Fruit fly (Drosophila melanogaster) whole organism, embryonic: Measurements from ENCODE around the gene Acat2.

Experiments
- Abd-B ChIP-seq: fragments of 200-800 bp; sonication (Bioruptor generic); optimal IDR thresholded peaks from 2 replicates; lab custom pipeline; 2018; ENCODE audit warnings: missing biosample characterization, mild to moderate bottlenecking, missing genetic modification characterization, moderate library complexity
- BEAF-32 ChIP-seq: fragments of 200-800 bp; sonication (Bioruptor generic); optimal IDR thresholded peaks from 3 replicates; lab custom pipeline; 2017; ENCODE audit warnings: missing biosample characterization, missing genetic modification characterization, mild to moderate bottlenecking, moderate library complexity, missing genetic modification reagents
- CG10543 ChIP-seq: fragments of 200-800 bp; sonication (Bioruptor generic); optimal IDR thresholded peaks from 3 replicates; lab custom pipeline; 2017; ENCODE audit warnings: missing biosample characterization, mild to moderate bottlenecking, missing genetic modification characterization, moderate library complexity
- CG12659 ChIP-seq: fragments of 200-800 bp; sonication (Bioruptor generic); optimal IDR thresholded peaks from 3 replicates; lab custom pipeline; 2017; ENCODE audit warnings: mild to moderate bottlenecking, missing biosample characterization, missing genetic modification reagents, missing genetic modification characterization
- CG13123 ChIP-seq: fragments of 200-800 bp; sonication (Bioruptor generic); optimal IDR thresholded peaks from 2 replicates; lab custom pipeline; 2016; ENCODE audit warnings: missing biosample characterization, missing genetic modification characterization
- CG13775 ChIP-seq: fragments of 200-800 bp; sonication (Bioruptor generic); optimal IDR thresholded peaks from 3 replicates; lab custom pipeline; 2017; ENCODE audit warnings: missing biosample characterization, mild to moderate bottlenecking, missing genetic modification characterization
- CG14710 ChIP-seq: fragments of 200-800 bp; sonication (Bioruptor generic); optimal IDR thresholded peaks from 3 replicates; lab custom pipeline; 2019; ENCODE audit warnings: missing biosample characterization, mild to moderate bottlenecking, missing genetic modification characterization, moderate library complexity
- CG14860 ChIP-seq: fragments of 200-800 bp; sonication (Bioruptor generic); IDR thresholded peaks from 3 replicates; pipeline ENCODE4 v1.3.6; 2022; ENCODE audit warnings: missing biosample characterization, missing genetic modification characterization; ENCODE audit not compliant: partially characterized antibody
- CG15073 ChIP-seq: fragments of 200-800 bp; sonication (Bioruptor generic); optimal IDR thresholded peaks from 2 replicates; lab custom pipeline; 2016; ENCODE audit warnings: missing biosample characterization, missing genetic modification characterization
- CG15601 ChIP-seq: fragments of 200-800 bp; sonication (Bioruptor generic); optimal IDR thresholded peaks from 3 replicates; lab custom pipeline; 2019; ENCODE audit warnings: missing biosample characterization, mild to moderate bottlenecking, missing genetic modification characterization, moderate library complexity
- CG16815 ChIP-seq: fragments of 200-800 bp; sonication (Bioruptor generic); optimal IDR thresholded peaks from 3 replicates; lab custom pipeline; 2017; ENCODE audit warnings: missing biosample characterization, mild to moderate bottlenecking, missing genetic modification characterization
- CG17361 ChIP-seq: fragments of 200-800 bp; sonication (Bioruptor generic); IDR thresholded peaks from 3 replicates; pipeline ENCODE4 v1.3.6; 2022; ENCODE audit warnings: missing biosample characterization, missing genetic modification characterization
- CG17385 ChIP-seq: fragments of 200-800 bp; sonication (Bioruptor generic); optimal IDR thresholded peaks from 3 replicates; lab custom pipeline; 2018; ENCODE audit warnings: missing biosample characterization, mild to moderate bottlenecking, missing genetic modification characterization
- CG17829 ChIP-seq: fragments of 200-800 bp; optimal IDR thresholded peaks from 2 replicates; lab custom pipeline; 2019; ENCODE audit warnings: missing biosample characterization, mild to moderate bottlenecking, missing genetic modification characterization, moderate library complexity
- CG2116 ChIP-seq: fragments of 200-800 bp; sonication (Bioruptor generic); optimal IDR thresholded peaks from 3 replicates; lab custom pipeline; 2018; ENCODE audit warnings: missing biosample characterization, mild to moderate bottlenecking, missing genetic modification characterization
- CG32767 ChIP-seq: fragments of 200-800 bp; sonication (Bioruptor generic); IDR thresholded peaks from 2 replicates; pipeline ENCODE4 v1.3.6; 2022; ENCODE audit warnings: missing biosample characterization, missing genetic modification characterization
- CG8089 ChIP-seq: fragments of 200-800 bp; sonication (Bioruptor generic); optimal IDR thresholded peaks from 3 replicates; lab custom pipeline; 2016; ENCODE audit warnings: missing biosample characterization, missing genetic modification characterization
- CG8290 ChIP-seq, 3 experiments: fragments of 200-800 bp; sonication (Bioruptor generic); optimal IDR thresholded peaks; 2 replicates each; lab custom pipeline; 2016 to 2019; ENCODE audit warnings: missing biosample characterization in 3 of 3, missing genetic modification characterization in 3 of 3, mild to moderate bottlenecking in 2 of 3, moderate library complexity in 1 of 3
- CG9609 ChIP-seq: fragments of 200-800 bp; sonication (Bioruptor generic); optimal IDR thresholded peaks from 3 replicates; lab custom pipeline; 2016; ENCODE audit warnings: missing biosample characterization, missing genetic modification characterization
- CG9727 ChIP-seq: fragments of 200-800 bp; sonication (Bioruptor generic); optimal IDR thresholded peaks from 3 replicates; lab custom pipeline; 2017; ENCODE audit warnings: missing biosample characterization, mild to moderate bottlenecking, missing genetic modification characterization
- CG9797 ChIP-seq: fragments of 200-800 bp; sonication (Bioruptor generic); optimal IDR thresholded peaks from 3 replicates; lab custom pipeline; 2018; ENCODE audit warnings: missing biosample characterization, mild to moderate bottlenecking, missing genetic modification characterization
- CoRest ChIP-seq: fragments of 200-800 bp; sonication (Bioruptor generic); optimal IDR thresholded peaks from 3 replicates; lab custom pipeline; 2018; ENCODE audit warnings: missing biosample characterization, mild to moderate bottlenecking, missing genetic modification characterization, moderate library complexity
- Dp ChIP-seq: fragments of 200-800 bp; sonication (Bioruptor generic); optimal IDR thresholded peaks from 2 replicates; lab custom pipeline; 2018; ENCODE audit warnings: missing biosample characterization, mild to moderate bottlenecking, missing genetic modification characterization, moderate library complexity
- HmgZ ChIP-seq: fragments of 200-800 bp; sonication (Bioruptor generic); optimal IDR thresholded peaks from 2 replicates; lab custom pipeline; 2018; ENCODE audit warnings: missing biosample characterization, mild to moderate bottlenecking, missing genetic modification characterization
- Lhr ChIP-seq: fragments of 200-800 bp; sonication (Bioruptor generic); optimal IDR thresholded peaks from 3 replicates; lab custom pipeline; 2017; ENCODE audit warnings: mild to moderate bottlenecking, missing biosample characterization, missing genetic modification reagents, missing genetic modification characterization
- Nf-YC ChIP-seq: fragments of 200-800 bp; optimal IDR thresholded peaks from 3 replicates; lab custom pipeline; 2019; ENCODE audit warnings: missing biosample characterization, mild to moderate bottlenecking, missing genetic modification characterization, moderate library complexity
- Opbp ChIP-seq: fragments of 200-800 bp; sonication (Bioruptor generic); IDR thresholded peaks from 3 replicates; pipeline ENCODE4 v1.3.6; 2022; ENCODE audit warnings: missing biosample characterization, missing genetic modification characterization; ENCODE audit not compliant: partially characterized antibody
- Sin3A ChIP-seq: fragments of >200 bp; optimal IDR thresholded peaks from 2 replicates; lab custom pipeline; 2018
- Six4 ChIP-seq: fragments of 200-800 bp; sonication (Bioruptor generic); optimal IDR thresholded peaks from 2 replicates; lab custom pipeline; 2016; ENCODE audit warnings: missing biosample characterization, missing genetic modification characterization
- Ssrp ChIP-seq: fragments of 200-800 bp; sonication (Bioruptor generic); optimal IDR thresholded peaks from 2 replicates; lab custom pipeline; 2018; ENCODE audit warnings: missing biosample characterization, mild to moderate bottlenecking, missing genetic modification characterization, moderate library complexity
- YL-1 ChIP-seq: fragments of 200-800 bp; sonication (Bioruptor generic); optimal IDR thresholded peaks from 3 replicates; lab custom pipeline; 2017; ENCODE audit warnings: missing biosample characterization, mild to moderate bottlenecking, missing genetic modification characterization
- ac ChIP-seq: fragments of 200-800 bp; sonication (Bioruptor generic); optimal IDR thresholded peaks from 3 replicates; lab custom pipeline; 2017; ENCODE audit warnings: missing biosample characterization, mild to moderate bottlenecking, missing genetic modification characterization
- al ChIP-seq: fragments of 200-800 bp; sonication (Bioruptor generic); IDR thresholded peaks from 2 replicates; pipeline ENCODE4 v1.3.6; 2022; ENCODE audit warnings: missing biosample characterization, missing genetic modification characterization
- croc ChIP-seq: fragments of 200-800 bp; sonication (Bioruptor generic); conservative IDR thresholded peaks from 3 replicates; pipeline ENCODE4 v1.3.6; 2022; ENCODE audit warnings: missing biosample characterization, missing genetic modification characterization
- grau ChIP-seq: fragments of 200-800 bp; optimal IDR thresholded peaks from 3 replicates; lab custom pipeline; 2019; ENCODE audit warnings: missing biosample characterization, mild to moderate bottlenecking, missing genetic modification characterization, moderate library complexity
- gsb-n ChIP-seq: fragments of 200-800 bp; sonication (Bioruptor generic); optimal IDR thresholded peaks from 3 replicates; lab custom pipeline; 2018; ENCODE audit warnings: missing biosample characterization, mild to moderate bottlenecking, missing genetic modification characterization
- knrl ChIP-seq: fragments of 200-800 bp; sonication (Bioruptor generic); IDR thresholded peaks from 3 replicates; pipeline ENCODE4 v1.3.6; 2022; ENCODE audit warnings: missing biosample characterization, missing genetic modification characterization; ENCODE audit not compliant: partially characterized antibody
- lilli ChIP-seq: fragments of 200-800 bp; sonication (Bioruptor generic); optimal IDR thresholded peaks from 3 replicates; lab custom pipeline; 2016; ENCODE audit warnings: missing biosample characterization, missing genetic modification characterization
- lola ChIP-seq, 3 experiments: fragments of >200 bp in 2 of 3; fragments of 200-800 bp in 1 of 3; sonication (Bioruptor generic) in 1 of 3; optimal IDR thresholded peaks; 2 replicates each; lab custom pipeline; 2017 to 2019; ENCODE audit warnings: missing biosample characterization in 3 of 3, missing genetic modification characterization in 3 of 3, mild to moderate bottlenecking in 1 of 3, moderate library complexity in 1 of 3
- lov ChIP-seq, 2 experiments: fragments of 200-800 bp in 1 of 2; fragments of >200 bp in 1 of 2; sonication (Bioruptor generic) in 1 of 2; IDR thresholded peaks in 1 of 2; optimal IDR thresholded peaks in 1 of 2; 2 replicates in 1 of 2; 3 replicates in 1 of 2; pipeline versions ENCODE4 v1.3.6 to Lab custom; 2017 to 2022; ENCODE audit warnings: missing biosample characterization in 1 of 2, missing genetic modification characterization in 1 of 2
- nmo ChIP-seq: fragments of 200-800 bp; sonication (Bioruptor generic); optimal IDR thresholded peaks from 2 replicates; lab custom pipeline; 2018; ENCODE audit warnings: missing biosample characterization, mild to moderate bottlenecking, missing genetic modification characterization, moderate library complexity
- row ChIP-seq: fragments of 200-800 bp; sonication (Bioruptor generic); IDR thresholded peaks from 3 replicates; pipeline ENCODE4 v1.3.6; 2022; ENCODE audit warnings: missing biosample characterization, missing genetic modification characterization
- sd ChIP-seq: fragments of 200-800 bp; sonication (Bioruptor generic); optimal IDR thresholded peaks from 3 replicates; lab custom pipeline; 2018; ENCODE audit warnings: missing biosample characterization, mild to moderate bottlenecking, missing genetic modification characterization, moderate library complexity
- sug ChIP-seq: fragments of 200-800 bp; optimal IDR thresholded peaks from 2 replicates; lab custom pipeline; 2019; ENCODE audit warnings: missing biosample characterization, mild to moderate bottlenecking, missing genetic modification characterization, moderate library complexity
- twi ChIP-seq: fragments of 200-800 bp; optimal IDR thresholded peaks from 2 replicates; lab custom pipeline; 2019; ENCODE audit warnings: missing biosample characterization, mild to moderate bottlenecking, missing genetic modification characterization, moderate library complexity
- vnd ChIP-seq: fragments of 200-800 bp; sonication (Bioruptor generic); IDR thresholded peaks from 3 replicates; pipeline ENCODE4 v1.3.6; 2022; ENCODE audit warnings: missing biosample characterization, missing genetic modification characterization; ENCODE audit not compliant: partially characterized antibody

Gene Acat2

DNA sequence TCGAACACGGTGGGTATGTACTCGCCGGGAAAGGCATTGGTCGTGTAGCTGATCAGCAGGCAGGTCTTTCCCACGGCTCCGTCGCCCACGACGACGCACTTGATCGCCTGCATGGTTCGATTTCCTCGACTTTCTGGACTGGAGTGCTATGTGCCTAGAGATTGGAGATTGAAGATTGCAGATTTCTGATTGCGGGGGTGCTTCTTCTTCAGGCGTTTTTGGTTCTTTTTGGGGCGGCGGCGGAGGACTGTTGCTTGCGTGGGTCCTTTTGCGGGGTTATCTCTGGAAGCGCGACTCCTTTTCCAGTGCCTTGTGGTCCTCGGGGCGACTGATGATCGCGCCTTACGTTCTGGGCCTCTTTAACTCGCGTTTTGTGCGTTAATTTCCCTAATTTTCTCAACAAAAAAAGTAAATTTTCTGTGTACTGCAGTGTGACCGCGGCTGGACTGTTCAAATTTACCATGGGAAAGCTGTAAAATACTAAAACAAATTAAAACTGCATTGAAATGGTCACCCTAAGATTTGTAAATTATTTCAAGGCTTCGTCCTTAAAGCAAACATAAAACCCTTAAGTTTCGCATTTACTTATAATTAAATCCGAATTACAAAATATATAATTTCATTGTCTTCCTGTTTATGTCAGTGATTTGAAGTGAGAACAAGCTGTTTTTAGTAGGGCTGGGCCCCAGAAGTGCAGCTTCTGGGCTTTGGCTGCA is at the start of gene Acat2, which contains the start of gene Rac1:
Gene Acat2, plus strand, starts transcription at position 711 of the 716 bp plus-strand sequence.
Gene Rac1, minus strand, starts transcription at position 450 of the 716 bp plus-strand sequence.
- TF ChIP-seq Lhr (GFP tag; lab: Kevin White, UChicago), result peak; percentile 72
- TF ChIP-seq grau (tag; lab: Kevin White, UChicago), result peak; percentile 26
- TF ChIP-seq CG9727 (GFP tag; lab: Kevin White, UChicago), result peak; percentile 28
- TF ChIP-seq CG9797, result peak; percentile 92
- TF ChIP-seq croc (GFP tag; lab: Robert Waterston, UW), result no peak
- TF ChIP-seq Six4 (GFP tag; lab: Kevin White, UChicago), result no peak
- TF ChIP-seq al (GFP tag; lab: Robert Waterston, UW), result no peak
- TF ChIP-seq CG16815, result no peak
- peak; percentile 17 for TF ChIP-seq CG15601 (tag; lab: Kevin White, UChicago)
- TF ChIP-seq CG17385 (GFP tag; lab: Kevin White, UChicago), result peak; percentile 78
- TF ChIP-seq sug (tag; lab: Kevin White, UChicago), result peak; percentile 37
- peak; percentile 55 for TF ChIP-seq CG17829 (tag; lab: Kevin White, UChicago)
- peak; percentile 43 for TF ChIP-seq Nf-YC (tag; lab: Kevin White, UChicago)
- TF ChIP-seq CG32767 (GFP tag; lab: Robert Waterston, UW), result no peak
- TF ChIP-seq Dp (GFP tag; lab: Kevin White, UChicago), result peak; percentile 76
- peak; percentile 58 for TF ChIP-seq row (GFP tag; lab: Robert Waterston, UW)
- TF ChIP-seq lola (GFP tag; optimal IDR thresholded peaks at IDR 0.05; lab: Kevin White, UChicago), result peak in 1 of 3 experiments; percentile 9
- no peak for TF ChIP-seq gsb-n (tag; lab: Kevin White, UChicago)
- peak; percentile 56 for TF ChIP-seq Abd-B (GFP tag; lab: Kevin White, UChicago)
- peak; percentile 65 for TF ChIP-seq CoRest
- peak; percentile 17 for TF ChIP-seq HmgZ (tag; lab: Kevin White, UChicago)
- no peak for TF ChIP-seq CG8089 (GFP tag; lab: Kevin White, UChicago)
- TF ChIP-seq CG9609 (GFP tag; lab: Kevin White, UChicago), result no peak
- TF ChIP-seq lov (optimal IDR thresholded peaks at IDR 0.05; lab: Kevin White, UChicago), result no peak
- TF ChIP-seq lov (GFP tag; IDR thresholded peaks at IDR 0.05; lab: Robert Waterston, UW), result no peak
- TF ChIP-seq nmo (GFP tag; lab: Kevin White, UChicago), result peak; percentile 74
- no peak for TF ChIP-seq CG10543 (GFP tag; lab: Kevin White, UChicago)
- peak; percentile 57; the same call in 2 of the 3 replicates for TF ChIP-seq CG17361 (GFP tag; lab: Robert Waterston, UW)
- TF ChIP-seq CG15073 (GFP tag; lab: Kevin White, UChicago), result no peak
- TF ChIP-seq Ssrp, result no peak
- TF ChIP-seq CG13775 (GFP tag; lab: Kevin White, UChicago), result no peak
- 0 out of 3 replicates have a peak, but pooled peaks have one; percentile 21 for TF ChIP-seq CG14860
- peak; percentile 54 for TF ChIP-seq BEAF-32
- TF ChIP-seq CG14710 (tag; lab: Kevin White, UChicago), result peak; percentile 76
- TF ChIP-seq CG12659 (GFP tag; lab: Kevin White, UChicago), result peak; percentile 72
- peak; percentile 38; the same call in 1 of the 3 replicates for TF ChIP-seq knrl (GFP tag; lab: Robert Waterston, UW)
- TF ChIP-seq CG8290 (GFP tag; optimal IDR thresholded peaks at IDR 0.05; lab: Kevin White, UChicago), result peak; percentile 9
- no peak for TF ChIP-seq CG8290 (tag; optimal IDR thresholded peaks at IDR 0.05; lab: Kevin White, UChicago)
- peak; percentile 5 for TF ChIP-seq CG13123 (GFP tag; lab: Kevin White, UChicago)
- peak; percentile 31 for TF ChIP-seq twi
- peak; percentile 90 for TF ChIP-seq YL-1 (GFP tag; lab: Kevin White, UChicago)
- TF ChIP-seq Opbp (GFP tag; lab: Robert Waterston, UW), result 0 out of 3 replicates have a peak, but pooled peaks have one; percentile 16
- peak; percentile 18 for TF ChIP-seq sd (tag; lab: Kevin White, UChicago)
- TF ChIP-seq lilli, result peak; percentile 11
- no peak for TF ChIP-seq vnd (GFP tag; lab: Robert Waterston, UW)
- no peak for TF ChIP-seq ac
- peak; percentile 95 for TF ChIP-seq Sin3A (lab: Kevin White, UChicago)
- TF ChIP-seq CG2116 (GFP tag; lab: Kevin White, UChicago), result peak; percentile 32
